Fruit fly (Drosophila melanogaster) whole organism, prepupa: ENCODE results near the gene Art8.
A peak's percentile ranks its signal among the peaks of the same experiment; 100 is the strongest.

Experiments
- CG10669 ChIP-seq: fragments of 200-800 bp; sonication (Bioruptor generic); optimal IDR thresholded peaks from 3 replicates; lab custom pipeline; 2018; ENCODE audit warnings: missing biosample characterization, mild to moderate bottlenecking, missing genetic modification characterization, moderate library complexity
- CG11762 ChIP-seq: fragments of 200-800 bp; sonication (Bioruptor generic); optimal IDR thresholded peaks from 3 replicates; lab custom pipeline; 2016; ENCODE audit warnings: missing biosample characterization, missing genetic modification characterization; ENCODE audit not compliant: insufficient read depth
- CG15336 ChIP-seq: fragments of 200-800 bp; sonication (Bioruptor generic); IDR thresholded peaks from 2 replicates; pipeline ENCODE4 v1.3.6; 2022; ENCODE audit warnings: missing biosample characterization, missing genetic modification characterization
- CG1621 ChIP-seq: fragments of 200-800 bp; sonication (Bioruptor generic); optimal IDR thresholded peaks from 3 replicates; lab custom pipeline; 2018; ENCODE audit warnings: missing biosample characterization, mild to moderate bottlenecking, missing genetic modification characterization
- CG16779 ChIP-seq: fragments of 200-800 bp; sonication (Bioruptor generic); optimal IDR thresholded peaks from 3 replicates; lab custom pipeline; 2017; ENCODE audit warnings: missing biosample characterization, mild to moderate bottlenecking, missing genetic modification characterization
- CG3032 ChIP-seq: fragments of 200-800 bp; optimal IDR thresholded peaks from 2 replicates; lab custom pipeline; 2019; ENCODE audit warnings: missing biosample characterization, mild to moderate bottlenecking, missing genetic modification characterization, moderate library complexity
- CG31627 ChIP-seq: fragments of 200-800 bp; sonication (Bioruptor generic); optimal IDR thresholded peaks from 3 replicates; lab custom pipeline; 2016; ENCODE audit warnings: missing biosample characterization, missing genetic modification characterization
- CG32006 ChIP-seq: fragments of 200-800 bp; sonication (Bioruptor generic); optimal IDR thresholded peaks from 3 replicates; lab custom pipeline; 2017; ENCODE audit warnings: missing biosample characterization, mild to moderate bottlenecking, missing genetic modification characterization
- CG6276 ChIP-seq: fragments of 200-800 bp; sonication (Bioruptor generic); optimal IDR thresholded peaks from 2 replicates; lab custom pipeline; 2017; ENCODE audit warnings: missing biosample characterization, mild to moderate bottlenecking, missing genetic modification characterization
- CG6792 ChIP-seq: fragments of 200-800 bp; sonication (Bioruptor generic); optimal IDR thresholded peaks from 3 replicates; lab custom pipeline; 2016; ENCODE audit warnings: missing biosample characterization, missing genetic modification characterization
- CG6808 ChIP-seq: fragments of 200-800 bp; sonication (Bioruptor generic); optimal IDR thresholded peaks from 3 replicates; lab custom pipeline; 2017; ENCODE audit warnings: missing biosample characterization, missing genetic modification characterization, mild to moderate bottlenecking, moderate library complexity, missing genetic modification reagents
- CG6854 ChIP-seq: fragments of 200-800 bp; sonication (Bioruptor generic); optimal IDR thresholded peaks from 2 replicates; lab custom pipeline; 2017; ENCODE audit warnings: missing biosample characterization, mild to moderate bottlenecking, missing genetic modification characterization
- CG8319 ChIP-seq: fragments of 200-800 bp; sonication (Bioruptor generic); optimal IDR thresholded peaks from 3 replicates; lab custom pipeline; 2016; ENCODE audit warnings: missing biosample characterization, missing genetic modification characterization
- CG8632 ChIP-seq: fragments of 200-800 bp; sonication (Bioruptor generic); optimal IDR thresholded peaks from 3 replicates; lab custom pipeline; 2016; ENCODE audit warnings: missing biosample characterization, missing genetic modification characterization
- Eip75B ChIP-seq: fragments of 200-800 bp; sonication (Bioruptor generic); optimal IDR thresholded peaks from 3 replicates; lab custom pipeline; 2016; ENCODE audit warnings: missing biosample characterization, missing genetic modification characterization
- Ets21C ChIP-seq: fragments of 200-800 bp; sonication (Bioruptor generic); optimal IDR thresholded peaks from 3 replicates; lab custom pipeline; 2016; ENCODE audit warnings: missing biosample characterization, missing genetic modification characterization
- Ets96B ChIP-seq: fragments of 200-800 bp; optimal IDR thresholded peaks from 2 replicates; lab custom pipeline; 2019; ENCODE audit warnings: missing biosample characterization, mild to moderate bottlenecking, missing genetic modification characterization, moderate library complexity
- Gug ChIP-seq: fragments of 200-800 bp; sonication (Bioruptor generic); IDR thresholded peaks from 2 replicates; pipeline ENCODE4 v1.3.6; 2022; ENCODE audit warnings: missing biosample characterization, missing genetic modification characterization
- Hr39 ChIP-seq: fragments of 200-800 bp; sonication (Bioruptor generic); optimal IDR thresholded peaks from 2 replicates; lab custom pipeline; 2016; ENCODE audit warnings: missing biosample characterization, missing genetic modification characterization
- Met ChIP-seq: fragments of 200-800 bp; sonication (Bioruptor generic); optimal IDR thresholded peaks from 3 replicates; lab custom pipeline; 2016; ENCODE audit warnings: missing biosample characterization, missing genetic modification characterization
- OdsH ChIP-seq: fragments of 200-800 bp; sonication (Bioruptor generic); optimal IDR thresholded peaks from 3 replicates; lab custom pipeline; 2016; ENCODE audit warnings: missing biosample characterization, missing genetic modification characterization
- Smox ChIP-seq: fragments of 200-800 bp; sonication (Bioruptor generic); optimal IDR thresholded peaks from 3 replicates; lab custom pipeline; 2016; ENCODE audit warnings: missing biosample characterization, missing genetic modification characterization
- Sox14 ChIP-seq: fragments of 200-800 bp; sonication (Bioruptor generic); optimal IDR thresholded peaks from 3 replicates; lab custom pipeline; 2016; ENCODE audit warnings: missing biosample characterization, missing genetic modification characterization
- acj6 ChIP-seq: fragments of 200-800 bp; sonication (Bioruptor generic); optimal IDR thresholded peaks from 3 replicates; lab custom pipeline; 2016; ENCODE audit warnings: missing biosample characterization, missing genetic modification characterization
- eg ChIP-seq: fragments of 200-800 bp; sonication (Bioruptor generic); IDR thresholded peaks from 3 replicates; pipeline ENCODE4 v1.3.6; 2022; ENCODE audit warnings: missing biosample characterization, missing genetic modification characterization
- esn ChIP-seq: fragments of 200-800 bp; sonication (Bioruptor generic); optimal IDR thresholded peaks from 2 replicates; lab custom pipeline; 2016; ENCODE audit warnings: missing biosample characterization, mild to moderate bottlenecking, missing genetic modification characterization, moderate library complexity
- fd59A ChIP-seq: fragments of 200-800 bp; sonication (Bioruptor generic); optimal IDR thresholded peaks from 2 replicates; lab custom pipeline; 2017; ENCODE audit warnings: missing biosample characterization, mild to moderate bottlenecking, missing genetic modification characterization, missing genetic modification reagents
- fd85E ChIP-seq: fragments of 200-800 bp; sonication (Bioruptor generic); optimal IDR thresholded peaks from 3 replicates; lab custom pipeline; 2016; ENCODE audit warnings: missing biosample characterization, missing genetic modification characterization
- fkh ChIP-seq: fragments of 200-800 bp; sonication (Bioruptor generic); optimal IDR thresholded peaks from 3 replicates; lab custom pipeline; 2017; ENCODE audit warnings: missing biosample characterization, mild to moderate bottlenecking, missing genetic modification characterization, moderate library complexity
- net ChIP-seq: fragments of 200-800 bp; sonication (Bioruptor generic); optimal IDR thresholded peaks from 3 replicates; lab custom pipeline; 2016; ENCODE audit warnings: missing biosample characterization, missing genetic modification characterization
- pdm3 ChIP-seq: fragments of 200-800 bp; sonication (Bioruptor generic); optimal IDR thresholded peaks from 3 replicates; lab custom pipeline; 2016; ENCODE audit warnings: missing biosample characterization, missing genetic modification characterization
- salr ChIP-seq, 2 experiments: fragments of 200-800 bp; sonication (Bioruptor generic); optimal IDR thresholded peaks; 3 replicates each; lab custom pipeline; 2016 to 2018; ENCODE audit warnings: missing biosample characterization in 2 of 2, missing genetic modification characterization in 2 of 2, mild to moderate bottlenecking in 1 of 2
- spab ChIP-seq: fragments of 200-800 bp; sonication (Bioruptor generic); optimal IDR thresholded peaks from 2 replicates; lab custom pipeline; 2017; ENCODE audit warnings: missing biosample characterization, mild to moderate bottlenecking, missing genetic modification characterization, missing genetic modification reagents
- svp ChIP-seq: fragments of 200-800 bp; sonication (Bioruptor generic); peaks from one replicate; lab custom pipeline; 2016; ENCODE audit warnings: missing biosample characterization, missing genetic modification characterization
- vri ChIP-seq: fragments of 200-800 bp; sonication (Bioruptor generic); optimal IDR thresholded peaks from 3 replicates; lab custom pipeline; 2016; ENCODE audit warnings: missing biosample characterization, mild to moderate bottlenecking, missing genetic modification characterization

Art8 gene

DNA sequence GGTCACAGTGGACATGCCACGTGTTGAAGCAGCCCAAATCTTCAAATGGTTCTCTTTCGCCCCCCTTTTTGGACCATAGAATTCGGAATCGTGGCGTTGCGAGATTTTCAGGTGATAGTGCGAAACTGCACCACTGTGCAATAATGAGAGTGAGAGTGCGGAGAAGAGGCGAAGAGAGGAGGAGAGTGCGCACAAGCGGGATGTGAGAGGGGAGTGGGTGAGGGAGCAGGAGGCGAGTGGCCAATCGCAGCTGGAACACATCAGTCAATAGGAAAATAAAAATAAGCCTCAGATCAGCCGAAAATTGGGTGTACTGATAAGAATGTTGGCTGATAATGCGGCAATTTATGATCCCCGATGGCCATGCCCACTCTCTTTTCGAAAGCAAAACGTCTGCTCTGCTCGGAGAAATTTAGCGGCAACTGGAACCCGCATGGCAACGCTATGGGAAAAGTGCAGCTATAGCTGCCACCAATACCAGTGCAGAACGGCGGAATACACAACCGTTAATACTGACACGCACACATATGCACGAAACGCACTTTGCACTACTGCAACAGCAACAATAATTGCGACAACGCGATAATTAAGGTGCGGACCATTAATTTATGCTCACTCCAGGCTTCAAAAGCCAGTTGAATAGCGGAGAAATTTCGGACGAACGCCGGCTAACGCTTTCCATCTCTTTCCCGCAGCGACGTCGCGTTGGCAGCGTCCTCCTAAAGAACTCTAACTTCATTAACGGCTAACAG, 43.5 kb downstream of the Art8 start (continued):
- TF ChIP-seq CG10669 (GFP tag; lab: Kevin White, UChicago) (peak; percentile 43), CG3032 (tag; lab: Kevin White, UChicago) (peak; percentile 22), pdm3 (GFP tag; lab: Kevin White, UChicago) (peak; percentile 2), CG8319 (no peak), CG15336 (peak; percentile 41), fd85E (GFP tag; lab: Kevin White, UChicago) (no peak), CG16779 (tag; lab: Kevin White, UChicago) (peak; percentile 66), net (GFP tag; lab: Kevin White, UChicago) (peak; percentile 48), CG31627 (peak; percentile 31), CG11762 (GFP tag; lab: Kevin White, UChicago) (no peak), Gug (GFP tag; lab: Robert Waterston, UW) (no peak), vri (GFP tag; lab: Kevin White, UChicago) (peak; percentile 17), acj6 (GFP tag; lab: Kevin White, UChicago) (no peak), OdsH (GFP tag; lab: Kevin White, UChicago) (peak; percentile 3), salr (GFP tag; optimal IDR thresholded peaks at IDR 0.05; lab: Kevin White, UChicago) (peak; percentile 1 to 13), spab (GFP tag; lab: Kevin White, UChicago) (peak; percentile 73), Eip75B (GFP tag; lab: Kevin White, UChicago) (peak; percentile 24), fkh (GFP tag; lab: Kevin White, UChicago) (peak; percentile 26), Ets21C (GFP tag; lab: Kevin White, UChicago) (no peak), esn (GFP tag; lab: Kevin White, UChicago) (peak; percentile 24), CG6854 (peak; percentile 50), CG6792 (GFP tag; lab: Kevin White, UChicago) (peak; percentile 33), CG32006 (peak; percentile 54), fd59A (GFP tag; lab: Kevin White, UChicago) (no peak), Met (GFP tag; lab: Kevin White, UChicago) (peak; percentile 41), eg (peak; percentile 63; the same call in 2 of the 3 replicates), CG1621 (tag; lab: Kevin White, UChicago) (peak; percentile 50), Smox (GFP tag; lab: Kevin White, UChicago) (peak; percentile 38)

DNA sequence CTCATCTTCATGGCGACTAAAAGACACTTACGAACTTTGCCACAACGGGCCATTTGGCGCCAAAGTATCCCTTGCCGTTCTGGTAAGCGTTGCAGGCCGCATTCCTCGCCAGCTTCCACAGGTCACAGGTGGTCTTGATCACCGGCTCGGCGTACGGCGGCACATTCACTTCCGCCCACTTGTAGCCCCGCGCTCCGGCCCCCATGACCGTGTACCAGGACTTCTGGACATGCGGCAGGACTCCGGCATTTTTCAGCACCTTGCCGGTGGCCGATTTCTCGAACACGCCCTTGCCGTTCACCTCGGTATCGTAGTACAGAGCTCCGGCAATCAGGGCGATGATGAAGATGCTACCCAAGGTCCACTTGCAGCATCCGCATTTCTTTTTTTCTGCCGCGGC, 44.9 kb downstream of the Art8 start:
- TF ChIP-seq CG31627 (no peak), CG16779 (tag; lab: Kevin White, UChicago) (no peak), CG6808 (GFP tag; lab: Kevin White, UChicago) (no peak), Ets96B (tag; lab: Kevin White, UChicago) (no peak), CG8632 (no peak), Sox14 (GFP tag; lab: Kevin White, UChicago) (no peak), Eip75B (GFP tag; lab: Kevin White, UChicago) (no peak)
- TF ChIP-seq, all 60 proteins: peak for 0

DNA sequence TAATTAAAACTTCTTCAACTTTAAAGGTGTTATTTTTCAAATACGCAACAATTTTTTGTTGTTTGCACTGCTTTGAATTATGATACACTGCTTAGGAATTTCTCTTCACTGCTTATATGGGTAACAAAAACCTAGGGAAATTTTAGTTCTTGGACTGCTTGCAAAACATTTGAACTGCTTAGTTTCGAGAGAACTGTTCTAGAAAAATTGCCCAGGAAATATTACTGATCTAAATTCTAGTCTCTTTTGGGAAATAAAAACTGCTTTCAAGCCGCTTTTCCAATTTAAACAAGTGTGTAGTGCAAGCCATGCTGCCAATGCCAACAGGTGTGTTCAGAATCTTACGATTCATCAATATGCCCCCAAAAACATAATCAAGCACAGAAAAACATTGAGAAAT, 46.4 kb downstream of the Art8 start:
- TF ChIP-seq OdsH (GFP tag; lab: Kevin White, UChicago) (no peak), Hr39 (GFP tag; lab: Kevin White, UChicago) (no peak), CG6808 (GFP tag; lab: Kevin White, UChicago) (no peak), esn (GFP tag; lab: Kevin White, UChicago) (no peak), Eip75B (GFP tag; lab: Kevin White, UChicago) (no peak), CG6276 (no peak), Sox14 (GFP tag; lab: Kevin White, UChicago) (no peak), svp (GFP tag; lab: Kevin White, UChicago) (no peak)
